Worm (Caenorhabditis elegans) whole organism, early embryonic: Measurements from ENCODE around the gene F59E12.8.

Source experiments
- F13C5.2 ChIP-seq: sonication (generic microtip); optimal IDR thresholded peaks from 2 replicates; lab custom pipeline; 2017; ENCODE audit warnings: mild to moderate bottlenecking, missing genetic modification characterization, inconsistent platforms, missing compliant biosample characterization
- aly-1 ChIP-seq: sonication (generic microtip); optimal IDR thresholded peaks from 2 replicates; lab custom pipeline; 2016; ENCODE audit warnings: missing genetic modification characterization, missing compliant biosample characterization
- ama-1 ChIP-seq: fragments of 150-350 bp; optimal IDR thresholded peaks from 2 replicates; lab custom pipeline; 2014
- ceh-13 ChIP-seq: fragments of 200-800 bp; sonication (Bioruptor generic); optimal IDR thresholded peaks from 2 replicates; lab custom pipeline; 2018; ENCODE audit warnings: mild to moderate bottlenecking, missing genetic modification characterization, missing compliant biosample characterization
- ets-7 ChIP-seq: sonication (generic microtip); optimal IDR thresholded peaks from 2 replicates; lab custom pipeline; 2016; ENCODE audit warnings: missing genotype, missing genetic modification characterization, missing compliant biosample characterization
- flt-1 ChIP-seq: fragments of 200-800 bp; sonication (Bioruptor generic); IDR thresholded peaks from 2 replicates; pipeline ENCODE4 v1.3.6; 2022; ENCODE audit warnings: missing genetic modification characterization, missing compliant biosample characterization
- hnd-1 ChIP-seq: sonication (generic microtip); optimal IDR thresholded peaks from 2 replicates; lab custom pipeline; 2016; ENCODE audit warnings: missing genetic modification characterization, missing compliant biosample characterization
- pes-1 ChIP-seq: fragments of 200-800 bp; sonication (Bioruptor generic); IDR thresholded peaks from 2 replicates; pipeline ENCODE4 v1.3.6; 2022; ENCODE audit warnings: missing genetic modification reagents, missing genetic modification characterization, missing compliant biosample characterization
- sea-1 ChIP-seq: fragments of 200-800 bp; sonication (Bioruptor generic); conservative IDR thresholded peaks from 2 replicates; pipeline ENCODE4 v1.3.6; 2022; ENCODE audit warnings: missing genetic modification characterization, missing compliant biosample characterization
- tra-4 ChIP-seq: sonication (generic microtip); optimal IDR thresholded peaks from 2 replicates; lab custom pipeline; 2017; ENCODE audit warnings: missing genetic modification characterization, missing compliant biosample characterization

- TF ChIP-seq flt-1, result no peak
- TF ChIP-seq sea-1 (GFP tag; lab: Robert Waterston, UW), result no peak
- TF ChIP-seq ama-1 (lab: Kevin White, UChicago), result no peak
- TF ChIP-seq hnd-1 (tag; lab: Kevin White, UChicago), result no peak
- TF ChIP-seq ets-7 (tag; lab: Kevin White, UChicago), result no peak
- TF ChIP-seq aly-1 (tag; lab: Kevin White, UChicago), result no peak
- no peak for TF ChIP-seq F13C5.2 (tag; lab: Kevin White, UChicago)
- TF ChIP-seq tra-4, result no peak
- TF ChIP-seq pes-1 (GFP tag; lab: Robert Waterston, UW), result no peak
- no peak for TF ChIP-seq ceh-13 (GFP tag; lab: Kevin White, UChicago)
Observed at ce11 chrII:5680703-5681102, 44.0 kb upstream of the F59E12.8 start, which contains the start of gene flp-27.
